Fruit fly (Drosophila melanogaster) whole organism, larva: Measurements from ENCODE around the gene Osi8.

Experiments
- noc ChIP-seq: fragments of 200-800 bp; sonication (Bioruptor generic); optimal IDR thresholded peaks from 3 replicates; lab custom pipeline; 2019; ENCODE audit warnings: missing biosample characterization, mild to moderate bottlenecking, missing genetic modification characterization, moderate library complexity

Osi8 gene

dm6 chr3R:6254875-6255274 lies at the start of gene Osi8:
Gene Osi8 (plus strand): TSS chr3R:6255175.
- no peak for TF ChIP-seq noc (tag; lab: Kevin White, UChicago)

DNA sequence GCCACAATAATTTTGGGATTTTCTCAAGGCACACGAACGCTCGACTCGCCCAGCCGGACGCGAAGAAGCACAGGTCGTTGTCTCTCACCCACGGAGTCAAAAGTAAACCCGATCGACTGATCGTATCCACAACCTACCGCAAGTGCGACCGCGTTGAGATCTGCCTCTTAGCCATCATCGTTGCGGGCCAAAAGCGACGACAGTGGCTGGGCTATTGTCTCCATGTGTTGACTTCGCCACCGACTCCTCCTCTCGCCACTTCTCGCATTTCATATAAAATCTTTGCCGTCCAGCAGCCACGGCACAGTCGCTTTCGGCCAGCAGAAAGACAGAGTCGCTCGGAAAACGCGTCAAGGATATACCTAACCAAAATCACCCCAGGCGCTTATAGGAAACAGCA lies 45.9 kb upstream of the Osi8 start, which contains the start of gene Osi2:
TSS of gene Osi2 (plus strand) at position 301 of the 400 bp plus-strand sequence.
- TF ChIP-seq noc (tag; lab: Kevin White, UChicago) = no peak

dm6 chr3R:6210266-6211040 lies 44.5 kb upstream of the Osi8 start:
- TF ChIP-seq noc (tag; lab: Kevin White, UChicago) = no peak

- no peak for TF ChIP-seq noc (tag; lab: Kevin White, UChicago)
These were observed 44.0 kb upstream of the Osi8 start for dm6 chr3R:6211041-6211377.

DNA sequence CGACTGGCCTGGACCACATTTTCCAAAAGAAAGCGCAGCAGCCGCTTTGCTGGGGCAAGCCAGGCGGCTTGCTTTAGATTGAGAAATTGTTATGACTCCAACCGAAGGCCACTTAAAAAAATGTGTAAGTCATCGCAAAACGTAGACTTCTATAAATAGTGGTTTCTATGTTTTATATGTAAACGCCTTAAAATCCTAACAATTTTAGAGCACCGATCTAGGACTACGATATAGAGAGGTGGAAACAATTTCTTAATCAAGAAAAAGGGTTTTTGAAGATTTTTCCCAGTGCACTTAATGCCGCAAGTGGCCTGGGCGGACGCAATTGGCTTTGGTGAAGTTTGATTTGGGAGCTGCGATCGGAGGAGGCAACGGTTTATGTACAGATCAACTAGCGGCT lies 40.7 kb upstream of the Osi8 start:
- TF ChIP-seq noc (tag; lab: Kevin White, UChicago) = no peak

dm6 chr3R:6215053-6215882 lies 39.7 kb upstream of the Osi8 start, which contains the start of gene Osi3:
Gene Osi3 (plus strand): TSS chr3R:6215832.
- no peak for TF ChIP-seq noc (tag; lab: Kevin White, UChicago)

DNA sequence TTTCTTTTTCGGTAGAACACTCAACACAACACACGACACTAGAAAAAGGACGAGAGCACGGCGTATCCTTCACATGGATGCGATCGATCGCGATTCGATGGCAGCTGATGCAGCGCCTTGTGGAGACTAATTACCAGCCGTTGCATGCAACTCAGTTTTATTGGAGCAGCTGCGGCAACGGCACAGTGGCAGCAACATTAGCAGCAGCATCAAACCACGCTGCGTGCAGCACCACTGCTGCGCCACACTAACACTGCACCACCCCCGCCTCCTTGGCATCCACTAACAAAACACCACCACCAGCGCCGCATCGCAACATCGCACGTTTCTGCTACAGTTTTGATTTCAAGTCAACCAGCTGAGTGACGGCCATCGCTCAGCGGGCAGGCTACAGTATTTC lies 33.3 kb upstream of the Osi8 start, which contains the start of gene Osi4:
TSS of gene Osi4 (minus strand) at position 101 of the 400 bp plus-strand sequence.
- TF ChIP-seq noc (tag; lab: Kevin White, UChicago) = no peak

- TF ChIP-seq noc (tag; lab: Kevin White, UChicago) = no peak
These were observed 32.9 kb upstream of the Osi8 start for dm6 chr3R:6222119-6222518.

dm6 chr3R:6226156-6226555 lies 28.8 kb upstream of the Osi8 start:
- TF ChIP-seq noc (tag; lab: Kevin White, UChicago) = no peak

DNA sequence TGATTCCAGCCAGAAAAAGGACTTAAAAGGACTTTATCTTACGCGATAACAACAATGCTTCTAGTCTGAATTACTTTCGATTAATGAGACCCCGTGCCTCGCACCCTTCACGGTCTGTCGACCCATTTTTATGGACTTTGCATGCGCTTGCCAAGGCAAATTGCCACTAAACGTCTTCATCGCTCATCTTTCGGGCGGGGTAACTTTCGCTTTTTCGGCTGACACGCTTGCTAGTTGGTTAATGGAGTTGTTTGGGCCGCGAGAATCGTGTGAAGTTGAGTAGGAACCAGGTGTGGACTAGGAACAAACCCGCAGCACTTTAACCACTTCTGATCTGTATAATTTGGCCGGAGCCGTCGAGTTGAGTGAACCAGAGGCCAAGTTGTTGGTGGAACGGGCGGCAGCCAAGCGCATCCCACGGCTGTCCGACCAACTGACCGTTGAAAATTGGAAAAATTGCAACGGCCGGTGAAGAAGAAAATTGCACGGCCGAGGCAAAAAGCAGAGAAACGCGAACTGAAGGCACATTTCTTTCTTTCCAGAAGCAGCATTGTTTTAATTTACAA lies 27.9 kb upstream of the Osi8 start, which contains the start of gene Osi5:
TSS of gene Osi5 (plus strand) at position 516 of the 566 bp plus-strand sequence.
- no peak for TF ChIP-seq noc (tag; lab: Kevin White, UChicago)

DNA sequence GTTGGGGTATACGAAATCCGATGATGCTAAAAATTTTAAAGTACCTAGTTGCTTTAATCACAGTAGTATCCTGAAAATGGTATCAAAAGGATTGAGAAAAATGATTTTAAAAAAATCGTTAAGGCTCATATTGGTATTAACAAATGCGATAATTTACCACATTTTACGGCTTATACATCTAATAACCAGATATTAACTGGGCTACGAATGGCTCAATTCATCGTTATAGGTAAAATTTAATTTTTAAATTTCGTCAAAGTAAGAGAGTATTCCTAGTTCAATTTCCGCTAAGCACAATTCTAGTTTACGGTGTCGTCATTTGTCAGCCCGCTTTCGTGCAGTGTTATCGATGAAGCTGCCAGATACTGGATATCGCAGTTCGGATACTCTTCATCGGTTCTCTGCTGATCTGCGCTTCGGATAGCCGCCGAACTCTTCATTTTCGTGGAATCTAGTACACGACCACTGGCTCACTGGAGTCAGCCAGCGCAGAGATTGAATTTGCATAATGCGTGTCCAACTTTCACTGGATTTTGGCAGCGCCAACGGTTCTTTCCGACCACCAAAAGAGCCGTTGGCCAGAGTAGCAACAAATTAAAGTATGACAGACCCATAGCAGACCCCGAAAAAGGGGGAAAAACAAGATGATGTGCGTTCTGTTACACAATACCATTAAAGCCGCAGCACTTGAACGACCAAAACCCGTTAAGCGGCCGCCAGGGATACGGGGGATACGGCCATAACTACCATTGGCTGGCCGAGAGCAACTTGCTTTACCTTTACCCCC lies 25.7 kb upstream of the Osi8 start:
- TF ChIP-seq noc (tag; lab: Kevin White, UChicago) = no peak

DNA sequence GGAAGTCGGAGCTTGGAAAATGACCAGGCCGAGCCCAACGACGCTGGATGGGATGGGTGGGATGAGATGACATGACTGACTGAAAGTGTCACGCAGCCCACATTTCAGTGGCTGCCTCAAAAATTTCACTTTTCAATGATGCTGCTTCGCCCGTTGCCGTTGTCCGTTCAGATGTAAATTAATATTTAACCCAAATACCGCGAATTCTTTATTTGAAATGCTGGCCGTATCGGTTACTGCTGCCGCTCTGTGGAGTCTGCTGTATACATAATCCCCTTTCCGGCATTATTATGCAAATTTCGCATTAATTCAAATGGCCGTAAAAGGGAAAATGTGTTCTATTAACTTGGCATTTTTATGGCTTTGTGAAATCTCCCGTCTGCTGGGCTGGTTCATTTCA lies 24.7 kb upstream of the Osi8 start:
- TF ChIP-seq noc (tag; lab: Kevin White, UChicago) = no peak

- no peak for TF ChIP-seq noc (tag; lab: Kevin White, UChicago)
These were observed 23.6 kb upstream of the Osi8 start for dm6 chr3R:6231391-6231790.

- TF ChIP-seq noc (tag; lab: Kevin White, UChicago) = no peak
These were observed 21.9 kb upstream of the Osi8 start for dm6 chr3R:6233104-6233503.

dm6 chr3R:6234189-6234758 lies 20.7 kb upstream of the Osi8 start, which contains the start of gene Osi6:
Gene Osi6 (plus strand): TSS chr3R:6234708.
- TF ChIP-seq noc (tag; lab: Kevin White, UChicago) = no peak
